Worm (Caenorhabditis elegans) whole organism, L4/young adult: ENCODE measurements around the gene ctsa-4.1.

Experiments used
- W03F9.2 ChIP-seq: fragments of 150-350 bp; optimal IDR thresholded peaks from 2 replicates; lab custom pipeline; 2014; ENCODE audit warnings: missing biosample characterization, missing genetic modification characterization
- dao-5 ChIP-seq: sonication (generic microtip); optimal IDR thresholded peaks from 2 replicates; lab custom pipeline; 2016; ENCODE audit warnings: missing genotype, missing genetic modification characterization, moderate library complexity, missing compliant biosample characterization
- him-1 ChIP-seq: sonication (generic microtip); optimal IDR thresholded peaks from 2 replicates; lab custom pipeline; 2016; ENCODE audit warnings: missing genotype, missing genetic modification reagents, missing genetic modification characterization, missing compliant biosample characterization

ctsa-4.1 gene

DNA sequence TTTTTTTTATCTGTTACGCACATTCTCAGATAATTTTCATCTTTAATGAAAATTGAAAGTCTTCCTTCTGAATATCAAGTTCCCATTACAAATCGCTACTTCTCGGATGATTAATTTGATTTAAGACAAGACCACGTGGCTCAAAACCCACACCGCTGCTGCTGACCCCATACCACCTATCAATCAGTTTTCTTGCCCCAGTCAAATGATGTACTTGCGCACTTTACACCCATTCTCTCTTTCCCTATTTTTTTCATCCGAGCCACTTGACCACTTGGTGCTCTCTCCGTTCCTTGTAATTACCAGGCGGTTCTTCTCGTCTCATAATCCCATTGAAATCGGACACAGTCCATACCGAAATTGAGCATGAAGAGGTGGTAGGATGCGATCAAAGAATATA lies 27.2 kb downstream of the ctsa-4.1 start:
- TF ChIP-seq him-1 (tag; lab: Kevin White, UChicago) = no peak
- no peak for TF ChIP-seq W03F9.2 (tag; lab: Kevin White, UChicago)
- TF ChIP-seq dao-5 = no peak

DNA sequence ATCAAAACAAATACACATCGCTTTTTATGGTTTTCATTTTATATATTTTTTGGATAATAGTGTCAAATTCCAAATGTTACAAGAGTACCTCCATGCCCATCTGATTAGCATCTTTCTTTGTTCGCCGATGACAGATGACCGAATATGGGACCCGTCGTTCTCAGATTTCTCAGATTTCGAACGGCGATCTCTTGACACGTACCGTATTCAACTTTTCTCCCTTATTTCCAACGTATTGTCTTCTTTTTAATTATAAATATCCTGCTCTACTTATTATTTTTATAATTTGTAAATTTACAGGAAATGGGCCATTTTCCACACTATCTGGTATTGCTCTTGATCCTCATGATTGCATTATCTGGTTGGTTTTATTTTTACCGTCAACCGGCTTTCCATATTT lies 31.6 kb downstream of the ctsa-4.1 start, which contains the start of gene zig-10:
Gene zig-10, plus strand, starts transcription at position 301 of the 400 bp plus-strand sequence.
- TF ChIP-seq him-1 (tag; lab: Kevin White, UChicago) (no peak), W03F9.2 (tag; lab: Kevin White, UChicago) (no peak), dao-5 (no peak)

- no peak for TF ChIP-seq dao-5
- TF ChIP-seq him-1 (tag; lab: Kevin White, UChicago) = no peak
- no peak for TF ChIP-seq W03F9.2 (tag; lab: Kevin White, UChicago)
Measured at ce11 chrII:6401649-6402048, 34.9 kb downstream of the ctsa-4.1 start, which contains the start of gene btb-2. TSS of gene btb-2 (plus strand) at chrII:6401949.

ce11 chrII:6403233-6403632 lies 36.4 kb downstream of the ctsa-4.1 start, which contains the start of gene T25D10.1:
TSS of gene T25D10.1 (plus strand) at chrII:6403401.
- no peak for TF ChIP-seq W03F9.2 (tag; lab: Kevin White, UChicago)
- no peak for TF ChIP-seq dao-5
- TF ChIP-seq him-1 (tag; lab: Kevin White, UChicago) = no peak

ce11 chrII:6407279-6407678 lies 40.5 kb downstream of the ctsa-4.1 start, which contains the start of gene spp-11:
TSS of gene spp-11 (minus strand) at chrII:6407379.
- no peak for TF ChIP-seq him-1 (tag; lab: Kevin White, UChicago)
- no peak for TF ChIP-seq W03F9.2 (tag; lab: Kevin White, UChicago)
- no peak for TF ChIP-seq dao-5

ce11 chrII:6409098-6409497 lies 42.3 kb downstream of the ctsa-4.1 start:
- TF ChIP-seq dao-5 (no peak), W03F9.2 (tag; lab: Kevin White, UChicago) (no peak), him-1 (tag; lab: Kevin White, UChicago) (no peak)

DNA sequence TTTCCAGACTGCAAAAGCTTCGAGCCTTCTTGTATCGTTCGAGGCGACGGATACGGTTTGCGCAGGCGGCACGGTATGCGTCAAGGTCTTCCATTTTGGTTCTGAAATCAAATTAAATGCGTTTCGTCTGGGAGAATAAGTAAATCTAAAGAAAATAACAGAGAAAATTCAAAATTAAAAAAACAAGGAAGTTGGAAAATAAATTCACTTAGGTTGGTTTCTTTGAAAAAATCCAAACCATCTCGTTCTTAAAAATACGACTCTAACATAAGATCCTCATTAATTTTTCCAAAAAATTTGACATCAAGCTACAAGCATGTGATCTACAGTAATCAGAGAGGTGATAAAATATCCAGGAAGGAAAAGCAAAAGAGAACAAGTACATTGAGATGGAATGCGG lies 43.4 kb downstream of the ctsa-4.1 start, which contains the start of gene T25D10.4:
Gene T25D10.4, minus strand, starts transcription at position 101 of the 400 bp plus-strand sequence.
- no peak for TF ChIP-seq dao-5
- TF ChIP-seq him-1 (tag; lab: Kevin White, UChicago) = no peak
- TF ChIP-seq W03F9.2 (tag; lab: Kevin White, UChicago) = no peak

DNA sequence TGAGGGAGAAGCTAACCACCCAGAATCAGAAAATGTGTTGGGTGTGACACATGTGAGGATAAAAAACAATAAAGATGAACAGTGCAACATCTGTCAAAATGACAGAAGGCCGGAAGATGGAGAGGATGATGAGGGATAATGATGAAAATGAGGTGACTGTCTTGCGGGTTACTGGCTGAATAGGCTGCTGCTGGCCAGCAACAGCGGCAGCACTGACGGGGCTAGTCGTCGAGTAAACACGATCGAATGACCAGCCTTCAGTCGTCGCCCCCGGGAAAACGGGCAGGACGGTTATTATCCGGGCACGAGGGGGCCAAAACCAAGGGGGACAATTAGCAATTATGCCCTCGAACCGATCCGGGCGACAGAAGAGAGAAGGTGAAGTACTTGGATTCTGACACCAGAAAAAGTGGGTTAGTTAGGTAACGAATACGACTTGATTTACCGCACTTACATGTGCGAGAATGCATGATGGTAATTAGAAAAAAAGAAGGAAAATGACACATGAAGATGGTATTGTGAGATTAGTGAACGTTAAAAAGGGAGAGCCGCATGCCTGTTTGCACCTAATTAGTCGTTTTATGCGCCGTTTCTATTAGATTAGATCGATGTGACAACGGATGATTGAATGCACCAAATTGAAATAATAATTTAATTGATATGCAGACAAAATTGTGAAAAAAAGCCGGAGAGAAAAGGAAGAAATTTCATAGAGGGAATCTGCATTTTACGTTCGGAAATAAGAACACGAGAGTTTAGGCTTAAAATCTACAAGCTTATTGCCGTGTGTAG lies 45.1 kb downstream of the ctsa-4.1 start:
- TF ChIP-seq him-1 (tag; lab: Kevin White, UChicago) (no peak), W03F9.2 (tag; lab: Kevin White, UChicago) (no peak), dao-5 (no peak)

- TF ChIP-seq him-1 (tag; lab: Kevin White, UChicago) (no peak), W03F9.2 (tag; lab: Kevin White, UChicago) (no peak), dao-5 (no peak)
Measured at ce11 chrII:6413788-6414187, 47.0 kb downstream of the ctsa-4.1 start.

DNA sequence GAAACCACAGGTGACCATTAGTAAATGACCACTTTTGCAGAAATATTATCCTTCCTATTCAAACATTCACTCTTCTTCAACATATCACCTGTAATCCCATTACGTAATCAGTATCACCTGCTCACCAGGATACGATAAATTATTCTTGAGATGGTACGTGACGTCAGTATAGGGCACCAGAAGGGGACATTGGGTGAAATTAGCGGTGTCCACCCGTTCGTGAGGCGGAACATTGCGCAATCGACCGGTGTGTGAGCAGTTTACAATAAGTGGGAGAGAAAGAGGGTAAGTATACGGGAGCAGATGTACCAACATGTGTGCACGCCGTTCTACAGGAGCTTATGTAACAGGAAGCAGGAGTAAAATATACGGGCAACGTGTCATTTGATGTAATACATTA lies 51.2 kb downstream of the ctsa-4.1 start:
- no peak for TF ChIP-seq him-1 (tag; lab: Kevin White, UChicago)
